Worm (Caenorhabditis elegans): ENCODE measurements around the gene T28B11.1.

T28B11.1 gene

DNA sequence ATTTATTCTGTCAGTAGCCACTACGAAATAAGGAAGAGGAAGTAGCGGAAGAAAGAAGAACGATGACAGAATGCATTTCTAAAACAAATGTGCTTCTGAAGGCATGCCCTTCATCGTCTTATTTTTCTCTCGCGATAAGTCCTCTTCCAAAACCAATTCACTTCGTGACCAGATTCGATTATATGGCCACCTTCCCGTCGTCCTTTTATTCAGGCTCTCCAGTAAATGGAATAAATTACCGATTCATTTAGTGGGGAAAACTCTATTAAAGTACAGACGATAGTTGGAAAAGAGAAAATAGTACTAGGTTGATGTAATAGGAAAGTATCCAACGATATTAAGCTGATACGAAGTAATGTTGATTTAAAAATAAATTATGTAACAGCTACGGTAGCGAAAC, 10.9 kb downstream of the T28B11.1 start:
- TF ChIP-seq R02D3.7 (tag; optimal IDR thresholded peaks at IDR 0.05) (no peak), unc-55 (GFP tag; optimal IDR thresholded peaks at IDR 0.05) (peak; percentile 41), nhr-77 (tag; optimal IDR thresholded peaks at IDR 0.05) (no peak), elt-1 (tag; optimal IDR thresholded peaks at IDR 0.05) (no peak), nhr-11 (tag; optimal IDR thresholded peaks at IDR 0.05) (no peak), aly-2 (tag; optimal IDR thresholded peaks at IDR 0.05) (no peak), nhr-25 (tag; optimal IDR thresholded peaks at IDR 0.05) (no peak), sma-9 (GFP tag; optimal IDR thresholded peaks at IDR 0.05) (peak; percentile 45), sma-9 (tag; optimal IDR thresholded peaks at IDR 0.05) (no peak)

DNA sequence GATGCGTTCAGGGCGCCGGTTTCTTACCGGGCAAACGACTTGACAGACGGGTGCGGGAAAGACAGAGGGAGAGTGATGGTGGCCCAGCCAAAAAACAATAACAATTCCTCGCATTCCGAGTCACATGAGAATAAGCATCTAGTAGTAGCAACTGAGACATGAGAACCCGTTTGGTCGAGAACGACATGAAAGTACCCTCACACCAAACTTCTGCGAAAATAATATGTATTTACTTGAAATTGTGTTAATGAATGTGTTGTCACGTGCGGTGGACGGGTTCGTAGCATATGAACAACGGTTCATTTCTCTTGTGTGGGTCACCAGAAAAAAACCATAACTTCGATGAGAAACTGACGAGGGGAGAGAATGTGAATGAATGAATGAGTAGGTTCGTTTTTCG, 11.3 kb downstream of the T28B11.1 start:
- no peak for TF ChIP-seq nhr-21 (tag; optimal IDR thresholded peaks at IDR 0.05)
- no peak for TF ChIP-seq sma-3 (GFP tag; optimal IDR thresholded peaks at IDR 0.05)
- TF ChIP-seq ceh-82 (tag; optimal IDR thresholded peaks at IDR 0.05), result no peak
- peak; percentile 45 for TF ChIP-seq nhr-25 (tag; optimal IDR thresholded peaks at IDR 0.05)
- TF ChIP-seq R02D3.7 (tag; optimal IDR thresholded peaks at IDR 0.05), result no peak
- TF ChIP-seq nhr-237 (tag; optimal IDR thresholded peaks at IDR 0.05), result no peak
- TF ChIP-seq blmp-1 (tag; optimal IDR thresholded peaks at IDR 0.05; ENCODE audit: insufficient read depth), result peak; percentile 22
- no peak for TF ChIP-seq elt-3 (tag; optimal IDR thresholded peaks at IDR 0.05)
- TF ChIP-seq skn-1 (tag; optimal IDR thresholded peaks at IDR 0.05), result no peak
- no peak for TF ChIP-seq nhr-11 (tag; optimal IDR thresholded peaks at IDR 0.05)
- no peak for TF ChIP-seq unc-39 (tag; optimal IDR thresholded peaks at IDR 0.05)
- TF ChIP-seq elt-1 (tag; optimal IDR thresholded peaks at IDR 0.05), result no peak
- no peak for TF ChIP-seq nhr-77 (tag; optimal IDR thresholded peaks at IDR 0.05)

DNA sequence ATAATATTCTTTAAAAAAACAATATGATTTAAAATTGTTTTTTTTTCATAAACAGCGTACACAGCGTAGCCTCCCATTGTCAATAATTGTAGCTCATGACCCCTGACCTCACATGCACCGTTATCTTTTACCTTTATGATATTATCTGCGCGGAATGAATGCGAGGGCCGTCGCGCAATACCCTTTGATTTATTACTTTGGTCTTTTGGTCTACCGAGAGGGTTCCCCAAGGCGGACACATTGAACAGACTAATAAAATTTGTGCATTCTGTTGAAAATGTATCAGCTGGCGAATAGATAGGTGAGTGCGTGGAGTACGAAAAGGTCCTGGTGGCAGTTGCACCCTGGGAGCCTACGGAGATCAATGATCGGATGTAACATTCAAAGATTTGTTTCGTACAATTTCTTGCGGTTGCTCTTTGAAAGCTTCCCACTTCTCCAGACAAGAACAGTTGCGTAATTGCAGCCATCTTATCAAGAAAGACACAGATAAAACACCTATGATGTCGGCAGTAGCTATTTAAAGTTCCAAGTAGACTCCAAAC, 11.8 kb downstream of the T28B11.1 start:
- no peak for TF ChIP-seq unc-62 (GFP tag; optimal IDR thresholded peaks at IDR 0.05)
- TF ChIP-seq ztf-1 (GFP tag; conservative IDR thresholded peaks at IDR 0.05), result no peak
- TF ChIP-seq sma-9 (GFP tag; optimal IDR thresholded peaks at IDR 0.05), result peak; percentile 74
- TF ChIP-seq sma-9 (tag; optimal IDR thresholded peaks at IDR 0.05), result no peak
- TF ChIP-seq mab-5 (tag; optimal IDR thresholded peaks at IDR 0.05), result peak; percentile 55
- no peak for TF ChIP-seq nhr-237 (tag; optimal IDR thresholded peaks at IDR 0.05)
- TF ChIP-seq nhr-10 (tag; optimal IDR thresholded peaks at IDR 0.05), result no peak
- TF ChIP-seq lin-11 (tag; optimal IDR thresholded peaks at IDR 0.05), result no peak
- no peak for TF ChIP-seq peb-1 (tag; optimal IDR thresholded peaks at IDR 0.05)
- no peak for TF ChIP-seq nhr-6 (tag; optimal IDR thresholded peaks at IDR 0.05)
- TF ChIP-seq elt-1 (tag; optimal IDR thresholded peaks at IDR 0.05), result no peak
- TF ChIP-seq nhr-77 (tag; optimal IDR thresholded peaks at IDR 0.05), result no peak
- TF ChIP-seq gmeb-1 (tag; optimal IDR thresholded peaks at IDR 0.05), result no peak

DNA sequence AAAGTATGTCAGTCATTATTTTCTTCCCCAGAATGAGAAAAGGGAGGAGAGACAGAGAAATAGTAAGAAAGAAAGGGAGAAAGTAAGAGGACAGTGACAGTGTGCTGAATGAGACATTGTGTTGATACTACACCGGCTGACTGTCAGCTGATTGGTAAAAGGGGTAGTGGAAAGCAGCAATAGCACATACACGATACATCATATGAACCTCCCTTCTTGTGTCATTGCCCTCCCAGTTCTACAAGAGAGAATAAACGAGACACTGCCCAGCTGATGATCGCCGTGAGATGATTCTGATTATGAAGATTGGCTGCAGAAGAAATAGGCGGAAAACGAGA, 12.4 kb downstream of the T28B11.1 start:
- no peak for TF ChIP-seq elt-1 (tag; optimal IDR thresholded peaks at IDR 0.05)
- peak; percentile 52 for TF ChIP-seq nhr-6 (tag; optimal IDR thresholded peaks at IDR 0.05)
- no peak for TF ChIP-seq unc-39 (tag; optimal IDR thresholded peaks at IDR 0.05)
- peak; percentile 97 for TF ChIP-seq nhr-129 (tag; optimal IDR thresholded peaks at IDR 0.05)
- peak; percentile 65 for TF ChIP-seq crh-2 (tag; optimal IDR thresholded peaks at IDR 0.05)
- peak; percentile 93 for TF ChIP-seq blmp-1 (tag; optimal IDR thresholded peaks at IDR 0.05; ENCODE audit: insufficient read depth)
- peak; percentile 41 for TF ChIP-seq gmeb-1 (tag; optimal IDR thresholded peaks at IDR 0.05)
- TF ChIP-seq ztf-4 (tag; optimal IDR thresholded peaks at IDR 0.05), result no peak
- no peak for TF ChIP-seq nhr-11 (tag; optimal IDR thresholded peaks at IDR 0.05)
- TF ChIP-seq sem-4 (tag; optimal IDR thresholded peaks at IDR 0.05), result peak; percentile 27
- TF ChIP-seq nhr-25 (tag; optimal IDR thresholded peaks at IDR 0.05), result peak; percentile 90
- peak; percentile 73 for TF ChIP-seq C34F6.9 (tag; optimal IDR thresholded peaks at IDR 0.05)
- TF ChIP-seq nhr-23 (tag; optimal IDR thresholded peaks at IDR 0.05), result no peak
- TF ChIP-seq nhr-21 (tag; optimal IDR thresholded peaks at IDR 0.05), result peak; percentile 81
- peak; percentile 94 for TF ChIP-seq Y55F3AM.14 (GFP tag; optimal IDR thresholded peaks at IDR 0.05)
- peak in 1 of 2 experiments; percentile 44 for TF ChIP-seq lsy-2 (tag; optimal IDR thresholded peaks at IDR 0.05)
- TF ChIP-seq ama-1 (optimal IDR thresholded peaks at IDR 0.05), result peak; percentile 67
- no peak for TF ChIP-seq snpc-4 (tag; optimal IDR thresholded peaks at IDR 0.05)
- TF ChIP-seq sma-9 (GFP tag; optimal IDR thresholded peaks at IDR 0.05), result peak; percentile 93
- TF ChIP-seq sma-9 (tag; optimal IDR thresholded peaks at IDR 0.05), result no peak
- TF ChIP-seq sma-3 (GFP tag; optimal IDR thresholded peaks at IDR 0.05), result peak; percentile 87
- peak; percentile 15 for TF ChIP-seq ceh-16 (tag; optimal IDR thresholded peaks at IDR 0.05)
- TF ChIP-seq ZK546.5 (tag; optimal IDR thresholded peaks at IDR 0.05), result no peak
- no peak for TF ChIP-seq nhr-237 (tag; optimal IDR thresholded peaks at IDR 0.05)
- TF ChIP-seq fos-1 (tag; optimal IDR thresholded peaks at IDR 0.05), result peak; percentile 43
- TF ChIP-seq mdl-1 (tag; optimal IDR thresholded peaks at IDR 0.05), result peak in 1 of 2 experiments; percentile 76
- TF ChIP-seq skn-1 (tag; optimal IDR thresholded peaks at IDR 0.05), result peak; percentile 9
- peak; percentile 49 for TF ChIP-seq F13H6.1 (tag; optimal IDR thresholded peaks at IDR 0.05)
